Worm (Caenorhabditis elegans) whole organism, midembryonic: ENCODE results near the gene srw-99.

Experiments used
- T22C8.4 ChIP-seq: fragments of 200-800 bp; sonication (Bioruptor generic); IDR thresholded peaks from 2 replicates; pipeline ENCODE4 v1.3.6; 2022; ENCODE audit warnings: missing genetic modification characterization, missing compliant biosample characterization
- cog-1 ChIP-seq: sonication (generic microtip); optimal IDR thresholded peaks from 2 replicates; lab custom pipeline; 2016; ENCODE audit warnings: missing genetic modification characterization, missing compliant biosample characterization
- flt-1 ChIP-seq: fragments of 200-800 bp; sonication (Bioruptor generic); IDR thresholded peaks from 2 replicates; pipeline ENCODE4 v1.3.6; 2022; ENCODE audit warnings: missing genetic modification characterization, missing compliant biosample characterization
- klf-2 ChIP-seq: fragments of 200-800 bp; sonication (Bioruptor generic); conservative IDR thresholded peaks from 2 replicates; pipeline ENCODE4 v1.3.6; 2022; ENCODE audit warnings: missing genetic modification reagents, missing genetic modification characterization, missing compliant biosample characterization
- med-1 ChIP-seq: sonication (generic microtip); optimal IDR thresholded peaks from 2 replicates; lab custom pipeline; 2017; ENCODE audit warnings: missing genetic modification characterization, mild to moderate bottlenecking, missing compliant biosample characterization, antibody characterized with exemption, missing genetic modification reagents; ENCODE audit not compliant: insufficient read depth
- ref-1 ChIP-seq: fragments of 200-800 bp; sonication (Bioruptor generic); conservative IDR thresholded peaks from 2 replicates; pipeline ENCODE4 v1.3.6; 2022; ENCODE audit warnings: missing genetic modification reagents, missing genetic modification characterization, missing compliant biosample characterization
- tab-1 ChIP-seq: fragments of 200-800 bp; sonication (Bioruptor generic); IDR thresholded peaks from 2 replicates; pipeline ENCODE4 v1.3.6; 2022; ENCODE audit warnings: missing genetic modification characterization, missing compliant biosample characterization
- ztf-23 ChIP-seq: fragments of 200-800 bp; sonication (Bioruptor generic); IDR thresholded peaks from 2 replicates; pipeline ENCODE4 v1.3.6; 2022; ENCODE audit warnings: missing genetic modification reagents, missing genetic modification characterization, missing compliant biosample characterization
- ztf-29 ChIP-seq: fragments of 200-800 bp; sonication (Bioruptor generic); IDR thresholded peaks from 2 replicates; pipeline ENCODE4 v1.3.6; 2022; ENCODE audit warnings: missing genetic modification reagents, missing genetic modification characterization, missing compliant biosample characterization

ce11 chrV:1719927-1720326 lies 11.4 kb downstream of the srw-99 start, which contains the start of gene srw-102:
- TF ChIP-seq ref-1 (GFP tag; lab: Robert Waterston, UW) (no peak), T22C8.4 (GFP tag; lab: Robert Waterston, UW) (no peak), klf-2 (no peak), ztf-29 (GFP tag; lab: Robert Waterston, UW) (no peak), flt-1 (GFP tag; lab: Robert Waterston, UW) (no peak), tab-1 (no peak), med-1 (GFP tag; lab: Kevin White, UChicago) (no peak), ztf-23 (no peak), cog-1 (no peak)
